Fruit fly (Drosophila melanogaster) S2 (cell line): ENCODE data around the gene Irbp18.

ENCODE experiments used
- CG8478 ChIP-seq: fragments of >200 bp; optimal IDR thresholded peaks from 2 replicates; lab custom pipeline; 2018
- CTCF ChIP-seq, 2 experiments: fragments of >200 bp; optimal IDR thresholded peaks; 2 replicates each; lab custom pipeline; 2018

DNA sequence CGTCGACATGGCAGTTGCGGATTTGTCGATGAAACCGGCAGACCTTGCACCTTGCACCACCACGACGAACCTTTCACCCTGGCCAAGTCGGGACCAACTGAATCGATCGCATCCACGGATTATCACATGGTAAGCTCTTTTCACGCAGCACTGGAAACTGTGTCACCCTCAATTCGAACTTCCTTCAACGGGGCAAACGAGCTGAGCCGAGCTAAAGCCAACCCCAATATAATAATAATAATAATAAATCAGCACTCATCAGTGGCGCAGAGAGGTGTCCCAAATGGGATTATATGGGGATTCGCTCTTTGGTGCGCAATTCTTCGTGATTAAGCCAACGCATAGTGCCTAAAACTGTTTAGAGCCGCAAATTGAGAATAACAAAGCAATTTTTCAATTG lies 46.7 kb downstream of the Irbp18 start, which contains the start of gene CG43693:
- no peak for TF ChIP-seq CG8478 (lab: Kevin White, UChicago)
- TF ChIP-seq CTCF (optimal IDR thresholded peaks at IDR 0.05; lab: Kevin White, UChicago): no peak
